Fruit fly (Drosophila melanogaster) whole organism, embryonic: ENCODE results near the gene tws.

Experiments
- Aef1 ChIP-seq: fragments of 200-800 bp; sonication (Bioruptor generic); IDR thresholded peaks from 3 replicates; pipeline ENCODE4 v1.3.6; 2022; ENCODE audit warnings: missing biosample characterization, missing genetic modification characterization
- C15 ChIP-seq: fragments of 200-800 bp; sonication (Bioruptor generic); IDR thresholded peaks from 3 replicates; pipeline ENCODE4 v1.3.6; 2022; ENCODE audit warnings: missing biosample characterization, missing genetic modification characterization
- CG11504 ChIP-seq: fragments of 200-800 bp; sonication (Bioruptor generic); optimal IDR thresholded peaks from 3 replicates; lab custom pipeline; 2019; ENCODE audit warnings: missing biosample characterization, mild to moderate bottlenecking, missing genetic modification characterization, moderate library complexity
- CG15269 ChIP-seq: fragments of 200-800 bp; sonication (Bioruptor generic); optimal IDR thresholded peaks from 2 replicates; lab custom pipeline; 2018; ENCODE audit warnings: missing biosample characterization, mild to moderate bottlenecking, missing genetic modification characterization, moderate library complexity
- CG1529 ChIP-seq: fragments of 200-800 bp; sonication (Bioruptor generic); optimal IDR thresholded peaks from 3 replicates; lab custom pipeline; 2018; ENCODE audit warnings: missing biosample characterization, missing genetic modification characterization
- CG15696 ChIP-seq: fragments of 200-800 bp; sonication (Bioruptor generic); optimal IDR thresholded peaks from 2 replicates; lab custom pipeline; 2019; ENCODE audit warnings: missing biosample characterization, mild to moderate bottlenecking, missing genetic modification characterization, moderate library complexity
- CG16779 ChIP-seq: fragments of 200-800 bp; sonication (Bioruptor generic); IDR thresholded peaks from 2 replicates; pipeline ENCODE4 v1.3.6; 2022; ENCODE audit warnings: missing biosample characterization, missing genetic modification characterization
- CG17829 ChIP-seq: fragments of 200-800 bp; optimal IDR thresholded peaks from 2 replicates; lab custom pipeline; 2019; ENCODE audit warnings: missing biosample characterization, mild to moderate bottlenecking, missing genetic modification characterization, moderate library complexity
- CG1792 ChIP-seq: fragments of 200-800 bp; sonication (Bioruptor generic); optimal IDR thresholded peaks from 2 replicates; lab custom pipeline; 2016; ENCODE audit warnings: missing biosample characterization, missing genetic modification characterization
- CG18262 ChIP-seq: fragments of 200-800 bp; optimal IDR thresholded peaks from 3 replicates; lab custom pipeline; 2019; ENCODE audit warnings: missing biosample characterization, mild to moderate bottlenecking, missing genetic modification characterization, moderate library complexity
- CG18476 ChIP-seq: fragments of 200-800 bp; sonication (Bioruptor generic); optimal IDR thresholded peaks from 2 replicates; lab custom pipeline; 2016; ENCODE audit warnings: missing biosample characterization, mild to moderate bottlenecking, missing genetic modification characterization
- CG32767 ChIP-seq: fragments of 200-800 bp; sonication (Bioruptor generic); IDR thresholded peaks from 2 replicates; pipeline ENCODE4 v1.3.6; 2022; ENCODE audit warnings: missing biosample characterization, missing genetic modification characterization
- CG34224 ChIP-seq: fragments of 200-800 bp; sonication (Bioruptor generic); IDR thresholded peaks from 3 replicates; pipeline ENCODE4 v1.3.6; 2022; ENCODE audit warnings: missing biosample characterization, missing genetic modification characterization; ENCODE audit not compliant: partially characterized antibody
- CG4730 ChIP-seq: fragments of 200-800 bp; sonication (Bioruptor generic); IDR thresholded peaks from 2 replicates; pipeline ENCODE4 v1.3.6; 2022; ENCODE audit warnings: missing biosample characterization, missing genetic modification characterization
- CG7786 ChIP-seq: fragments of 200-800 bp; sonication (Bioruptor generic); optimal IDR thresholded peaks from 2 replicates; lab custom pipeline; 2016; ENCODE audit warnings: missing biosample characterization, missing genetic modification characterization
- CG7987 ChIP-seq: fragments of 200-800 bp; sonication (Bioruptor generic); optimal IDR thresholded peaks from 2 replicates; lab custom pipeline; 2018; ENCODE audit warnings: missing biosample characterization, mild to moderate bottlenecking, missing genetic modification characterization, moderate library complexity
- CG8765 ChIP-seq: fragments of 200-800 bp; sonication (Bioruptor generic); IDR thresholded peaks from 2 replicates; pipeline ENCODE4 v1.3.6; 2022; ENCODE audit warnings: missing biosample characterization, missing genetic modification characterization
- CG9797 ChIP-seq: fragments of 200-800 bp; sonication (Bioruptor generic); optimal IDR thresholded peaks from 3 replicates; lab custom pipeline; 2018; ENCODE audit warnings: missing biosample characterization, mild to moderate bottlenecking, missing genetic modification characterization
- E2f1 ChIP-seq: fragments of 200-800 bp; sonication (Bioruptor generic); IDR thresholded peaks from 2 replicates; pipeline ENCODE4 v1.3.6; 2022; ENCODE audit warnings: missing biosample characterization, missing genetic modification characterization
- E2f2 ChIP-seq: fragments of 200-800 bp; sonication (Bioruptor generic); IDR thresholded peaks from 2 replicates; pipeline ENCODE4 v1.3.6; 2022; ENCODE audit warnings: missing biosample characterization, missing genetic modification characterization
- Gug ChIP-seq: fragments of 200-800 bp; sonication (Bioruptor generic); IDR thresholded peaks from 4 replicates; pipeline ENCODE4 v1.3.6; 2022; ENCODE audit warnings: missing biosample characterization, missing genetic modification characterization
- HmgZ ChIP-seq: fragments of 200-800 bp; sonication (Bioruptor generic); optimal IDR thresholded peaks from 2 replicates; lab custom pipeline; 2018; ENCODE audit warnings: missing biosample characterization, mild to moderate bottlenecking, missing genetic modification characterization
- Hmx ChIP-seq: fragments of 200-800 bp; sonication (Bioruptor generic); optimal IDR thresholded peaks from 2 replicates; lab custom pipeline; 2016; ENCODE audit warnings: missing biosample characterization, missing genetic modification characterization
- Kr ChIP-seq: fragments of 200-800 bp; sonication (Bioruptor generic); optimal IDR thresholded peaks from 2 replicates; lab custom pipeline; 2017; ENCODE audit warnings: missing biosample characterization, mild to moderate bottlenecking, missing genetic modification characterization
- Nf-YA ChIP-seq: fragments of 200-800 bp; sonication (Bioruptor generic); IDR thresholded peaks from 2 replicates; pipeline ENCODE4 v1.3.6; 2022; ENCODE audit warnings: missing biosample characterization, missing genetic modification characterization
- Ptx1 ChIP-seq: fragments of 200-800 bp; sonication (Bioruptor generic); IDR thresholded peaks from 2 replicates; pipeline ENCODE4 v1.3.6; 2022; ENCODE audit warnings: missing biosample characterization, missing genetic modification characterization
- Scr ChIP-seq: fragments of 200-800 bp; sonication (Bioruptor generic); IDR thresholded peaks from 2 replicates; pipeline ENCODE4 v1.3.6; 2022; ENCODE audit warnings: missing biosample characterization, missing genetic modification characterization; ENCODE audit not compliant: partially characterized antibody
- Sox102F ChIP-seq: fragments of 200-800 bp; sonication (Bioruptor generic); optimal IDR thresholded peaks from 2 replicates; lab custom pipeline; 2018; ENCODE audit warnings: missing biosample characterization, mild to moderate bottlenecking, missing genetic modification characterization, moderate library complexity
- Xrp1 ChIP-seq: fragments of 200-800 bp; sonication (Bioruptor generic); IDR thresholded peaks from 2 replicates; pipeline ENCODE4 v1.3.6; 2022; ENCODE audit warnings: missing biosample characterization, missing genetic modification characterization
- aop ChIP-seq: fragments of 200-800 bp; sonication (Bioruptor generic); IDR thresholded peaks from 2 replicates; pipeline ENCODE4 v1.3.6; 2022; ENCODE audit warnings: missing biosample characterization, missing genetic modification characterization
- az2 ChIP-seq: fragments of 200-800 bp; sonication (Bioruptor generic); optimal IDR thresholded peaks from 3 replicates; lab custom pipeline; 2016; ENCODE audit warnings: missing biosample characterization, missing genetic modification characterization
- crp ChIP-seq, 2 experiments: fragments of 200-800 bp; sonication (Bioruptor generic); optimal IDR thresholded peaks; 2 replicates in 1 of 2; 3 replicates in 1 of 2; lab custom pipeline; 2017; ENCODE audit warnings: missing biosample characterization in 2 of 2, missing genetic modification characterization in 2 of 2, mild to moderate bottlenecking in 1 of 2, moderate library complexity in 1 of 2
- dmrt99B ChIP-seq: fragments of 200-800 bp; sonication (Bioruptor generic); optimal IDR thresholded peaks from 2 replicates; lab custom pipeline; 2018; ENCODE audit warnings: missing biosample characterization, mild to moderate bottlenecking, missing genetic modification characterization, moderate library complexity
- dpn ChIP-seq, 2 experiments: fragments of 200-800 bp; sonication (Bioruptor generic); optimal IDR thresholded peaks; 3 replicates each; lab custom pipeline; 2016; ENCODE audit warnings: missing biosample characterization in 2 of 2, missing genetic modification characterization in 2 of 2
- fd64A ChIP-seq: fragments of 200-800 bp; sonication (Bioruptor generic); optimal IDR thresholded peaks from 3 replicates; lab custom pipeline; 2018; ENCODE audit warnings: missing biosample characterization, mild to moderate bottlenecking, missing genetic modification characterization
- gt ChIP-seq: fragments of 200-800 bp; sonication (Bioruptor generic); IDR thresholded peaks from 2 replicates; pipeline ENCODE4 v1.3.6; 2022; ENCODE audit warnings: missing biosample characterization, missing genetic modification characterization
- insv ChIP-seq, 2 experiments: fragments of 200-800 bp; sonication (Bioruptor generic); optimal IDR thresholded peaks; 3 replicates each; lab custom pipeline; 2016 to 2018; ENCODE audit warnings: missing biosample characterization in 2 of 2, missing genetic modification characterization in 2 of 2
- jigr1 ChIP-seq: fragments of 200-800 bp; sonication (Bioruptor generic); IDR thresholded peaks from 3 replicates; pipeline ENCODE4 v1.3.6; 2022; ENCODE audit warnings: missing biosample characterization, missing genetic modification characterization
- jing ChIP-seq: fragments of 200-800 bp; sonication (Bioruptor generic); optimal IDR thresholded peaks from 2 replicates; lab custom pipeline; 2018; ENCODE audit warnings: missing biosample characterization, mild to moderate bottlenecking, missing genetic modification characterization
- lab ChIP-seq: fragments of 200-800 bp; sonication (Bioruptor generic); optimal IDR thresholded peaks from 3 replicates; lab custom pipeline; 2017; ENCODE audit warnings: missing biosample characterization, missing genetic modification characterization, mild to moderate bottlenecking, moderate library complexity, missing genetic modification reagents
- org-1 ChIP-seq: fragments of 200-800 bp; sonication (Bioruptor generic); optimal IDR thresholded peaks from 2 replicates; lab custom pipeline; 2017; ENCODE audit warnings: missing biosample characterization, missing genetic modification characterization
- phol ChIP-seq: fragments of 200-800 bp; sonication (Bioruptor generic); optimal IDR thresholded peaks from 3 replicates; lab custom pipeline; 2018; ENCODE audit warnings: missing biosample characterization, mild to moderate bottlenecking, missing genetic modification characterization, moderate library complexity
- pnt ChIP-seq: fragments of 200-800 bp; sonication (Bioruptor generic); optimal IDR thresholded peaks from 3 replicates; lab custom pipeline; 2016; ENCODE audit warnings: missing biosample characterization, missing genetic modification characterization
- ro ChIP-seq: fragments of 200-800 bp; sonication (Bioruptor generic); IDR thresholded peaks from 2 replicates; pipeline ENCODE4 v1.3.6; 2022; ENCODE audit warnings: missing biosample characterization, missing genetic modification characterization
- sd ChIP-seq: fragments of 200-800 bp; sonication (Bioruptor generic); optimal IDR thresholded peaks from 3 replicates; lab custom pipeline; 2018; ENCODE audit warnings: missing biosample characterization, mild to moderate bottlenecking, missing genetic modification characterization, moderate library complexity
- sim ChIP-seq: fragments of 200-800 bp; sonication (Bioruptor generic); IDR thresholded peaks from 2 replicates; pipeline ENCODE4 v1.3.6; 2022; ENCODE audit warnings: missing biosample characterization, missing genetic modification characterization
- tna ChIP-seq: fragments of 200-800 bp; sonication (Bioruptor generic); IDR thresholded peaks from 2 replicates; pipeline ENCODE4 v1.3.6; 2022; ENCODE audit warnings: missing biosample characterization, missing genetic modification characterization; ENCODE audit not compliant: partially characterized antibody
- wor ChIP-seq: fragments of 200-800 bp; sonication (Bioruptor generic); IDR thresholded peaks from 2 replicates; pipeline ENCODE4 v1.3.6; 2022; ENCODE audit warnings: missing biosample characterization, missing genetic modification characterization
- zen2 ChIP-seq: fragments of 200-800 bp; sonication (Bioruptor generic); IDR thresholded peaks from 3 replicates; pipeline ENCODE4 v1.3.6; 2022; ENCODE audit warnings: missing biosample characterization, missing genetic modification characterization; ENCODE audit not compliant: partially characterized antibody

tws gene

DNA sequence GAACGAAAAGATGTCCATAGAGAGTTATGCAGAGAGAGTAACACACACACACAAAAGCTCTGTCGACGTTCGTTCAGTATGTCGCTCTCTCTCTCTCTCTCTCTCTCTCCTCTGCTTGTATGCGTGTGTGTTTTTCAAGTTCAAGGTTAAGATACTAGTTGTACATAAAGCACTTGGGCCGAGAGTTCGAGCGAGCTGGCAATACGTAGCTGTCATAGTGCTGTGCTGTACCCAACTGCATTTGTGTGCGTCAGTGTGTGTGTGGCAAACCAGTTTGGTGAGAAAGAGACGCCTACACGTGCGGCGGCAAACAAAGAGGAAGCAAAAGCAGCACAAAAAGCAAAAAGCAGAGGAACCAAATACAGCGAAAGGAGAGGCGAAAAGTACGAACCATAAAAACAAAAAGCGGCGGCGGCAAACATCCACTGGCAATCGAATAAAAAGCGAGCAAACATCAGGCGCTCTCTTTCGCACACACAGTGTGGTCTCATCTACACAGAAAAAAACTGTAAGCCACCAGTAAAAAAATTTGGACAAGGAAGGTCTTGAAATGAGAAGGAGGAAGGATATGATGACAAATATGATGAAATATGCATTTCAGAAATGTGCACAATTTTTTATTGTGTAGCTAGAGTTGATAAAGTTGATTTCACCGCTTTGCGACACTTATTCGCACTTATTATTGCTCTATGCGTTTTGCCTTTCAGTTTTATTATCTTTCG, 52.2 kb downstream of the tws start (continued):
- 0 out of 2 replicates have a peak, but pooled peaks have one; percentile 56 for TF ChIP-seq CG16779 (GFP tag; lab: Robert Waterston, UW)
- peak; percentile 79 for TF ChIP-seq lab
- peak; percentile 12 for TF ChIP-seq CG17829 (tag; lab: Kevin White, UChicago)
- TF ChIP-seq CG18476 (GFP tag; lab: Kevin White, UChicago), result no peak
- peak; percentile 36; the same call in 1 of the 2 replicates for TF ChIP-seq E2f2 (GFP tag; lab: Robert Waterston, UW)
- peak; percentile 19 for TF ChIP-seq CG7987 (GFP tag; lab: Kevin White, UChicago)
- no peak for TF ChIP-seq CG9797 (GFP tag; lab: Kevin White, UChicago)
- peak; percentile 71 to 82 for TF ChIP-seq dpn (GFP tag; optimal IDR thresholded peaks at IDR 0.05; lab: Kevin White, UChicago)
- 0 out of 2 replicates have a peak, but pooled peaks have one; percentile 46 for TF ChIP-seq E2f1
- TF ChIP-seq Kr (GFP tag; lab: Kevin White, UChicago), result no peak
- peak; percentile 68 for TF ChIP-seq az2
- TF ChIP-seq gt, result no peak
- 0 out of 2 replicates have a peak, but pooled peaks have one; percentile 25 for TF ChIP-seq wor (GFP tag; lab: Robert Waterston, UW)
- no peak for TF ChIP-seq jigr1 (GFP tag; lab: Robert Waterston, UW)
- peak; percentile 45; the same call in 1 of the 2 replicates for TF ChIP-seq CG4730
- peak; percentile 32 for TF ChIP-seq jing (GFP tag; lab: Kevin White, UChicago)
- TF ChIP-seq CG18262 (tag; lab: Kevin White, UChicago), result peak; percentile 24
- TF ChIP-seq C15, result peak; percentile 59; the same call in 1 of the 3 replicates
- TF ChIP-seq aop (GFP tag; lab: Robert Waterston, UW), result 0 out of 2 replicates have a peak, but pooled peaks have one; percentile 18
- TF ChIP-seq CG8765 (GFP tag; lab: Robert Waterston, UW), result peak; percentile 57; the same call in 1 of the 2 replicates
- TF ChIP-seq, all 482 proteins: peak for 318

DNA sequence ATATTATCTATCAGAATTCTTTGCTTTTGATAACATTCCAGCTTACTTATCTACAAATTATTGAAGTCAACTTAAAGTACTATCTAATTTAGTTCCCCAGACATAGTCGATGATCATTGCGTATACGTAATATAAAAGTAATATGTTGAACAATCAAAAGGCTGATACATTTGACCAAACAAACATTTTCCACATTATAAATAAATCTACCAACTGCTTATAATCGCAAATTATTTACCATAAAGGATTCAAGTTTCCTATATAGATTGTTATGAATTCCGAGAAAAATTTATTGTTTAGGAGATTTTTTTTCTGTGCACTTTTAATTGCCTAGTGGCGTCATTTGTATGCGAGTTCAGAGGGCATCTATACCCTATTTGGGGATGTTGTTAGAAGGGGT, 52.9 kb downstream of the tws start:
- TF ChIP-seq pnt (GFP tag; lab: Kevin White, UChicago), result no peak
- TF ChIP-seq insv (GFP tag; optimal IDR thresholded peaks at IDR 0.05; lab: Kevin White, UChicago), result no peak
- peak; percentile 12 for TF ChIP-seq CG18262 (tag; lab: Kevin White, UChicago)
- no peak for TF ChIP-seq Gug (GFP tag; lab: Robert Waterston, UW)
- no peak for TF ChIP-seq CG1792
- no peak for TF ChIP-seq CG15269
- no peak for TF ChIP-seq ro (GFP tag; lab: Robert Waterston, UW)
- TF ChIP-seq sd (tag; lab: Kevin White, UChicago), result peak; percentile 73
- TF ChIP-seq CG1529, result no peak
- no peak for TF ChIP-seq CG34224 (GFP tag; lab: Robert Waterston, UW)
- peak; percentile 22 for TF ChIP-seq CG11504 (tag; lab: Kevin White, UChicago)
- no peak for TF ChIP-seq Ptx1 (GFP tag; lab: Robert Waterston, UW)
- no peak for TF ChIP-seq CG7786
- no peak for TF ChIP-seq crp (GFP tag; optimal IDR thresholded peaks at IDR 0.05; lab: Kevin White, UChicago)
- TF ChIP-seq Sox102F (GFP tag; lab: Kevin White, UChicago), result peak; percentile 40
- TF ChIP-seq sim (GFP tag; lab: Robert Waterston, UW), result no peak
- TF ChIP-seq Hmx (GFP tag; lab: Kevin White, UChicago), result no peak
- no peak for TF ChIP-seq Aef1 (GFP tag; lab: Robert Waterston, UW)
- TF ChIP-seq HmgZ (tag; lab: Kevin White, UChicago), result no peak
- TF ChIP-seq dmrt99B (tag; lab: Kevin White, UChicago), result peak; percentile 35
- no peak for TF ChIP-seq Nf-YA (GFP tag; lab: Robert Waterston, UW)
- no peak for TF ChIP-seq CG32767 (GFP tag; lab: Robert Waterston, UW)
- TF ChIP-seq Scr (GFP tag; lab: Robert Waterston, UW), result no peak
- no peak for TF ChIP-seq org-1 (GFP tag; lab: Kevin White, UChicago)
- TF ChIP-seq fd64A (GFP tag; lab: Kevin White, UChicago), result no peak
- no peak for TF ChIP-seq tna (GFP tag; lab: Robert Waterston, UW)
- no peak for TF ChIP-seq jigr1 (GFP tag; lab: Robert Waterston, UW)
- TF ChIP-seq phol (tag; lab: Kevin White, UChicago), result peak; percentile 11
- TF ChIP-seq zen2 (GFP tag; lab: Robert Waterston, UW), result no peak
- no peak for TF ChIP-seq Xrp1 (GFP tag; lab: Robert Waterston, UW)
- no peak for TF ChIP-seq CG15696 (tag; lab: Kevin White, UChicago)
